Worm (Caenorhabditis elegans) whole organism, young adult: ENCODE measurements around the gene F36H12.9.
"Not testable (repeated sequence)": the region's sequence is repeated elsewhere in the genome, so short reads cannot be mapped to it uniquely, and the experiment has no call there.

ENCODE experiments used
- B0261.1 ChIP-seq: sonication (generic microtip); optimal IDR thresholded peaks from 2 replicates; lab custom pipeline; 2016; ENCODE audit warnings: mild to moderate bottlenecking, missing genetic modification characterization, moderate library complexity, missing compliant biosample characterization
- B0336.3 ChIP-seq: fragments of 200-800 bp; sonication (Bioruptor generic); IDR thresholded peaks from 2 replicates; pipeline ENCODE4 v1.3.6; 2022; ENCODE audit warnings: missing genetic modification characterization, missing compliant biosample characterization
- C17E4.6 ChIP-seq: fragments of 200-800 bp; sonication (Bioruptor generic); IDR thresholded peaks from 2 replicates; pipeline ENCODE4 v1.3.6; 2022; ENCODE audit warnings: missing genetic modification reagents, missing genetic modification characterization, missing compliant biosample characterization
- D2030.7 ChIP-seq: fragments of 200-800 bp; sonication (Bioruptor generic); IDR thresholded peaks from 2 replicates; pipeline ENCODE4 v1.3.6; 2022; ENCODE audit warnings: missing genetic modification reagents, missing genetic modification characterization, missing compliant biosample characterization
- F23B12.7 ChIP-seq: sonication (generic microtip); optimal IDR thresholded peaks from 2 replicates; lab custom pipeline; 2017; ENCODE audit warnings: missing genetic modification characterization, mild to moderate bottlenecking, missing compliant biosample characterization, antibody characterized with exemption, moderate library complexity; ENCODE audit not compliant: insufficient read depth
- F33H1.4 ChIP-seq: fragments of 200-800 bp; sonication (Bioruptor generic); IDR thresholded peaks from 2 replicates; pipeline ENCODE4 v1.3.6; 2022; ENCODE audit warnings: missing genetic modification reagents, missing genetic modification characterization, missing compliant biosample characterization
- F37B4.10 ChIP-seq: fragments of 200-800 bp; sonication (Bioruptor generic); IDR thresholded peaks from 2 replicates; pipeline ENCODE4 v1.3.6; 2022; ENCODE audit warnings: missing genetic modification characterization, missing compliant biosample characterization
- K11D2.4 ChIP-seq: fragments of 200-800 bp; sonication (Bioruptor generic); IDR thresholded peaks from 2 replicates; pipeline ENCODE4 v1.3.6; 2022; ENCODE audit warnings: missing genetic modification reagents, missing genetic modification characterization, missing compliant biosample characterization
- K12H6.12 ChIP-seq: fragments of 200-800 bp; sonication (Bioruptor generic); optimal IDR thresholded peaks from 2 replicates; lab custom pipeline; 2018; ENCODE audit warnings: mild to moderate bottlenecking, missing genetic modification characterization, missing compliant biosample characterization
- Y67H2A.10 ChIP-seq: fragments of 200-800 bp; sonication (Bioruptor generic); conservative IDR thresholded peaks from 2 replicates; pipeline ENCODE4 v1.3.6; 2022; ENCODE audit warnings: missing genetic modification reagents, missing genetic modification characterization, missing compliant biosample characterization
- ZK185.1 ChIP-seq: sonication (generic microtip); optimal IDR thresholded peaks from 2 replicates; lab custom pipeline; 2016; ENCODE audit warnings: mild to moderate bottlenecking, missing genetic modification characterization, missing compliant biosample characterization; ENCODE audit not compliant: poor library complexity, severe bottlenecking
- ama-1 ChIP-seq, 3 experiments: fragments of 150-350 bp in 1 of 3; sonication (generic microtip) in 2 of 3; optimal IDR thresholded peaks; 2 replicates each; lab custom pipeline; 2014 to 2018; ENCODE audit warnings: missing biosample characterization in 2 of 3, missing genetic modification characterization in 2 of 3, missing genetic modification reagents in 2 of 3
- attf-3 ChIP-seq: fragments of 200-800 bp; sonication (Bioruptor generic); conservative IDR thresholded peaks from 2 replicates; pipeline ENCODE4 v1.3.6; 2022; ENCODE audit warnings: missing genetic modification reagents, missing genetic modification characterization, missing compliant biosample characterization
- attf-5 ChIP-seq: fragments of 200-800 bp; sonication (Bioruptor generic); optimal IDR thresholded peaks from 2 replicates; lab custom pipeline; 2018; ENCODE audit warnings: mild to moderate bottlenecking, missing genetic modification characterization, missing compliant biosample characterization
- attf-6 ChIP-seq: fragments of 200-800 bp; sonication (Bioruptor generic); IDR thresholded peaks from 2 replicates; pipeline ENCODE4 v1.3.6; 2022; ENCODE audit warnings: missing genetic modification reagents, missing genetic modification characterization, missing compliant biosample characterization
- ceh-27 ChIP-seq: fragments of 200-800 bp; sonication (Bioruptor generic); optimal IDR thresholded peaks from 2 replicates; lab custom pipeline; 2018; ENCODE audit warnings: mild to moderate bottlenecking, missing genetic modification characterization, moderate library complexity, missing compliant biosample characterization
- ceh-79 ChIP-seq: sonication (generic microtip); optimal IDR thresholded peaks from 2 replicates; lab custom pipeline; 2017; ENCODE audit warnings: mild to moderate bottlenecking, missing genetic modification characterization, missing compliant biosample characterization
- ceh-91 ChIP-seq: fragments of 200-800 bp; sonication (Bioruptor generic); IDR thresholded peaks from 2 replicates; pipeline ENCODE4 v1.3.6; 2022; ENCODE audit warnings: missing genetic modification reagents, missing genetic modification characterization, missing compliant biosample characterization
- dox-1 ChIP-seq: fragments of 200-800 bp; sonication (Bioruptor generic); IDR thresholded peaks from 2 replicates; pipeline ENCODE4 v1.3.6; 2022; ENCODE audit warnings: missing genetic modification reagents, missing genetic modification characterization, missing compliant biosample characterization
- dpl-1 ChIP-seq: fragments of 150-350 bp; optimal IDR thresholded peaks from 2 replicates; lab custom pipeline; 2014; ENCODE audit warnings: missing biosample characterization, missing genetic modification reagents, missing genetic modification characterization
- efl-1 ChIP-seq: fragments of 150-350 bp; optimal IDR thresholded peaks from 2 replicates; lab custom pipeline; 2014; ENCODE audit warnings: missing biosample characterization, missing genetic modification reagents, missing genetic modification characterization
- egrh-3 ChIP-seq: fragments of 200-800 bp; sonication (Bioruptor generic); IDR thresholded peaks from 2 replicates; pipeline ENCODE4 v1.3.6; 2022; ENCODE audit warnings: missing genetic modification reagents, missing genetic modification characterization, missing compliant biosample characterization
- ekl-4 ChIP-seq: fragments of 200-800 bp; sonication (Bioruptor generic); IDR thresholded peaks from 2 replicates; pipeline ENCODE4 v1.3.6; 2022; ENCODE audit warnings: missing genetic modification reagents, missing genetic modification characterization, missing compliant biosample characterization
- hlh-12 ChIP-seq: sonication (generic microtip); optimal IDR thresholded peaks from 2 replicates; lab custom pipeline; 2016; ENCODE audit warnings: missing genetic modification characterization, missing compliant biosample characterization
- hmg-1.2 ChIP-seq: fragments of 200-800 bp; sonication (Bioruptor generic); IDR thresholded peaks from 2 replicates; pipeline ENCODE4 v1.3.6; 2022; ENCODE audit warnings: missing genetic modification reagents, missing genetic modification characterization, missing compliant biosample characterization
- let-607 ChIP-seq, 2 experiments: fragments of 200-800 bp in 1 of 2; sonication (Bioruptor generic) in 1 of 2; sonication (generic microtip) in 1 of 2; optimal IDR thresholded peaks; 2 replicates each; lab custom pipeline; 2016 to 2018; ENCODE audit warnings: mild to moderate bottlenecking in 2 of 2, missing compliant biosample characterization in 2 of 2, missing genetic modification characterization in 2 of 2, moderate library complexity in 2 of 2, missing genotype in 1 of 2
- lin-35 ChIP-seq, 3 experiments: fragments of 150-350 bp in 2 of 3; sonication (generic microtip) in 1 of 3; optimal IDR thresholded peaks; 2 replicates each; lab custom pipeline; 2014 to 2018; ENCODE audit warnings: missing biosample characterization in 3 of 3, missing genetic modification characterization in 3 of 3, missing genetic modification reagents in 3 of 3
- lin-40 ChIP-seq: sonication (generic microtip); optimal IDR thresholded peaks from 2 replicates; lab custom pipeline; 2016; ENCODE audit warnings: missing genetic modification characterization, mild to moderate bottlenecking, missing compliant biosample characterization, missing genotype, missing genetic modification reagents
- lin-54 ChIP-seq: fragments of 200-800 bp; sonication (Bioruptor generic); optimal IDR thresholded peaks from 2 replicates; lab custom pipeline; 2018; ENCODE audit warnings: mild to moderate bottlenecking, missing genetic modification characterization, missing compliant biosample characterization
- lsl-1 ChIP-seq: fragments of 200-800 bp; sonication (Bioruptor generic); optimal IDR thresholded peaks from 2 replicates; lab custom pipeline; 2018; ENCODE audit warnings: mild to moderate bottlenecking, missing genetic modification characterization, moderate library complexity, missing compliant biosample characterization
- madf-6 ChIP-seq: fragments of 200-800 bp; sonication (Bioruptor generic); IDR thresholded peaks from 2 replicates; pipeline ENCODE4 v1.3.6; 2022; ENCODE audit warnings: missing genetic modification reagents, missing genetic modification characterization, missing compliant biosample characterization
- mcd-1 ChIP-seq: fragments of 200-800 bp; sonication (Bioruptor generic); IDR thresholded peaks from 2 replicates; pipeline ENCODE4 v1.3.6; 2022; ENCODE audit warnings: missing genetic modification reagents, missing genetic modification characterization, missing compliant biosample characterization
- nfyb-1 ChIP-seq: fragments of 200-800 bp; sonication (Bioruptor generic); IDR thresholded peaks from 2 replicates; pipeline ENCODE4 v1.3.6; 2022; ENCODE audit warnings: missing genetic modification reagents, missing genetic modification characterization, missing compliant biosample characterization
- nhr-80 ChIP-seq: sonication (generic microtip); optimal IDR thresholded peaks from 2 replicates; lab custom pipeline; 2016; ENCODE audit warnings: missing genetic modification characterization, missing compliant biosample characterization
- pbrm-1 ChIP-seq: fragments of 200-800 bp; sonication (Bioruptor generic); IDR thresholded peaks from 2 replicates; pipeline ENCODE4 v1.3.6; 2022; ENCODE audit warnings: missing genetic modification reagents, missing genetic modification characterization, missing compliant biosample characterization
- rcor-1 ChIP-seq: fragments of 200-800 bp; sonication (Bioruptor generic); IDR thresholded peaks from 2 replicates; pipeline ENCODE4 v1.3.6; 2022; ENCODE audit warnings: missing genetic modification reagents, missing genetic modification characterization, missing compliant biosample characterization
- sdz-38 ChIP-seq: sonication (generic microtip); optimal IDR thresholded peaks from 2 replicates; lab custom pipeline; 2016; ENCODE audit warnings: missing genotype, missing genetic modification characterization, missing compliant biosample characterization
- snpc-1.1 ChIP-seq: sonication (generic microtip); optimal IDR thresholded peaks from 2 replicates; lab custom pipeline; 2017; ENCODE audit warnings: missing genetic modification characterization, mild to moderate bottlenecking, missing compliant biosample characterization, antibody characterized with exemption, moderate library complexity, missing genotype, missing genetic modification reagents; ENCODE audit not compliant: insufficient read depth
- snpc-1.3 ChIP-seq: sonication (generic microtip); optimal IDR thresholded peaks from 2 replicates; lab custom pipeline; 2017; ENCODE audit warnings: missing genetic modification characterization, mild to moderate bottlenecking, missing compliant biosample characterization, antibody characterized with exemption, moderate library complexity, missing genotype, missing genetic modification reagents; ENCODE audit not compliant: insufficient read depth
- somi-1 ChIP-seq: fragments of 200-800 bp; sonication (Bioruptor generic); optimal IDR thresholded peaks from 2 replicates; lab custom pipeline; 2018; ENCODE audit warnings: mild to moderate bottlenecking, missing genetic modification characterization, missing compliant biosample characterization
- sptf-2 ChIP-seq: fragments of 200-800 bp; sonication (Bioruptor generic); optimal IDR thresholded peaks from 2 replicates; lab custom pipeline; 2018; ENCODE audit warnings: mild to moderate bottlenecking, missing genetic modification characterization, missing compliant biosample characterization
- tbp1 ChIP-seq: fragments of 200-800 bp; sonication (Bioruptor generic); optimal IDR thresholded peaks from 2 replicates; lab custom pipeline; 2018; ENCODE audit warnings: mild to moderate bottlenecking, missing genetic modification characterization, missing compliant biosample characterization
- tlf-1 ChIP-seq: fragments of 200-800 bp; sonication (Bioruptor generic); optimal IDR thresholded peaks from 2 replicates; lab custom pipeline; 2018; ENCODE audit warnings: mild to moderate bottlenecking, missing genetic modification characterization, missing compliant biosample characterization
- unc-130 ChIP-seq: sonication (generic microtip); optimal IDR thresholded peaks from 2 replicates; lab custom pipeline; 2016; ENCODE audit warnings: missing genetic modification reagents, missing genetic modification characterization, missing compliant biosample characterization
- ztf-18 ChIP-seq: sonication (generic microtip); optimal IDR thresholded peaks from 2 replicates; lab custom pipeline; 2016; ENCODE audit warnings: missing genotype, mild to moderate bottlenecking, missing genetic modification characterization, missing compliant biosample characterization

The F36H12.9 gene

DNA sequence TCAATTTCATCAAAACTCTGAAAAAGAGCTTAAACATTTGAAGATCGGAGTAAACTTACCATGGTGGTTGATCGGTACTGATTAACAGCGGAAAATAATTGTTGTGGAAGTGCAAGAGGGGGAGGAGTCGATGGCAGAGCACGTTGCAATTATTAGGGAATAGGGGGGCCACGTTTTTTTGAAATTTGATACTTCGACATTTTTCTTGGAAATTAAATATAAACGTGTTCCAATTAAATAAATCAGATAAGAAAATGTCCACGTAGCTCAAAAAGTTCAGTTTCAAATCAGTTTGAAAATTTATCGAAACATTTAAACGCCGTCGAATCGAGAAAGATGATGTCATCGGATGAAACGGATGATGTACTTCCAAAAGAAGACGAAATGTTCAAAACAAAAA lies at the start of gene F36H12.9:
Gene F36H12.9 (plus strand): TSS at position 301 of the 400 bp plus-strand sequence.
- TF ChIP-seq ceh-79 (tag; lab: Kevin White, UChicago); Y67H2A.10; F37B4.10 (GFP tag; lab: Robert Waterston, UW): not testable (repeated sequence)

DNA sequence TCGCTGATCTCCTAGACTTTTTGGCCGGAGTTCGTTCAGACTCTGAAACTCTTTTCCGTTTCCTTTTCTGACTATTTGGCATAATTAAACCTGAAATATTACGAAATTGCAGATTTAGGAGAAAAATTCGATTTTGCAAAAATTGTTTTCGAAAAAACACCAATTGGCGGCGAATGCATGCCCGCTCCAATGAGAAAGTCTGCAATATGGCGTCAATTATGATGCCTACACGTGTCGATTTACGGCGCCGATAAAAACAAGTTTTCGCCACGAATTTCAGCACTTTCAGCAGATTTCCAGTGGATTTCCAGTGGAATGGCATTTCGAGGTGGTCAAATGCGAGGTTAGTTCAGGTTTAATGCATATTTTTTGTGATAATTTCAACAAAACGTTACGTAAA lies 47.4 kb upstream of the F36H12.9 start, which contains the start of the genes Y59E9AL.36 and nbet-1:
Gene Y59E9AL.36 (minus strand): TSS at position 92 of the 400 bp plus-strand sequence.
Gene nbet-1 (plus strand): TSS at position 112 of the 400 bp plus-strand sequence.
- TF ChIP-seq K11D2.4 (GFP tag; lab: Robert Waterston, UW) (peak; percentile 42; the same call in 1 of the 2 replicates), rcor-1 (GFP tag; lab: Robert Waterston, UW) (peak; percentile 62), hlh-12 (tag; lab: Kevin White, UChicago) (no peak), B0261.1 (tag; lab: Kevin White, UChicago) (no peak), attf-5 (GFP tag; lab: Kevin White, UChicago) (peak; percentile 93), sptf-2 (GFP tag; lab: Kevin White, UChicago) (peak; percentile 34), nfyb-1 (GFP tag; lab: Robert Waterston, UW) (no peak), ekl-4 (GFP tag; lab: Robert Waterston, UW) (peak; percentile 59), snpc-1.1 (tag; lab: Kevin White, UChicago) (peak; percentile 46), sdz-38 (tag; lab: Kevin White, UChicago) (no peak), let-607 (tag; optimal IDR thresholded peaks at IDR 0.05; lab: Kevin White, UChicago) (peak; percentile 95 to 97), snpc-1.3 (peak; percentile 61), B0336.3 (GFP tag; lab: Robert Waterston, UW) (peak; percentile 65), lin-40 (tag; lab: Kevin White, UChicago) (peak; percentile 23), K12H6.12 (tag; lab: Kevin White, UChicago) (peak; percentile 36), Y67H2A.10 (no peak), ceh-27 (GFP tag; lab: Kevin White, UChicago) (peak; percentile 41), efl-1 (GFP tag; lab: Kevin White, UChicago) (peak; percentile 67), tbp1 (GFP tag; lab: Kevin White, UChicago) (peak; percentile 67), C17E4.6 (GFP tag; lab: Robert Waterston, UW) (0 out of 2 replicates have a peak, but pooled peaks have one; percentile 14), unc-130 (GFP tag; lab: Kevin White, UChicago) (no peak), attf-6 (GFP tag; lab: Robert Waterston, UW) (0 out of 2 replicates have a peak, but pooled peaks have one; percentile 35), nhr-80 (tag; lab: Kevin White, UChicago) (peak; percentile 27), ZK185.1 (tag; lab: Kevin White, UChicago) (peak; percentile 56), lin-54 (peak; percentile 71), D2030.7 (GFP tag; lab: Robert Waterston, UW) (peak; percentile 48), ama-1 (optimal IDR thresholded peaks at IDR 0.05; lab: Kevin White, UChicago) (no peak), ama-1 (GFP tag; optimal IDR thresholded peaks at IDR 0.05; lab: Kevin White, UChicago) (peak in 1 of 2 experiments; percentile 3), lsl-1 (GFP tag; lab: Kevin White, UChicago) (peak; percentile 60), dpl-1 (GFP tag; lab: Kevin White, UChicago) (peak; percentile 4), tlf-1 (GFP tag; lab: Kevin White, UChicago) (peak; percentile 64), somi-1 (GFP tag; lab: Kevin White, UChicago) (no peak), lin-35 (GFP tag; optimal IDR thresholded peaks at IDR 0.05; lab: Kevin White, UChicago) (peak in 1 of 3 experiments; percentile 70), pbrm-1 (GFP tag; lab: Robert Waterston, UW) (peak; percentile 52; the same call in 1 of the 2 replicates), madf-6 (GFP tag; lab: Robert Waterston, UW) (peak; percentile 57), ztf-18 (tag; lab: Kevin White, UChicago) (peak; percentile 64), egrh-3 (GFP tag; lab: Robert Waterston, UW) (no peak), mcd-1 (GFP tag; lab: Robert Waterston, UW) (peak; percentile 94), attf-3 (GFP tag; lab: Robert Waterston, UW) (no peak), ceh-91 (GFP tag; lab: Robert Waterston, UW) (peak; percentile 59; the same call in 1 of the 2 replicates), F23B12.7 (tag; lab: Kevin White, UChicago) (peak; percentile 72), F33H1.4 (GFP tag; lab: Robert Waterston, UW) (peak; percentile 60; the same call in 1 of the 2 replicates), hmg-1.2 (peak; percentile 49), dox-1 (GFP tag; lab: Robert Waterston, UW) (peak; percentile 86; the same call in 1 of the 2 replicates)
